Worm (Caenorhabditis elegans) whole organism, L2 larva: ENCODE measurements around the gene F53F1.2.

Source experiments
- aly-2 ChIP-seq: fragments of 150-350 bp; optimal IDR thresholded peaks from 2 replicates; lab custom pipeline; 2014; ENCODE audit warnings: missing biosample characterization, missing genetic modification characterization
- ama-1 ChIP-seq: fragments of 150-350 bp; optimal IDR thresholded peaks from 2 replicates; lab custom pipeline; 2018; ENCODE audit warnings: inconsistent platforms
- ceh-82 ChIP-seq: fragments of 150-350 bp; optimal IDR thresholded peaks from 2 replicates; lab custom pipeline; 2014; ENCODE audit warnings: missing biosample characterization, missing genetic modification characterization
- egl-27 ChIP-seq: sonication (generic microtip); optimal IDR thresholded peaks from 3 replicates; lab custom pipeline; 2017; ENCODE audit warnings: missing biosample characterization, missing genetic modification reagents, missing genetic modification characterization
- elt-3 ChIP-seq: sonication (generic microtip); optimal IDR thresholded peaks from 2 replicates; lab custom pipeline; 2017; ENCODE audit warnings: missing biosample characterization, missing genetic modification characterization
- lin-39 ChIP-seq: fragments of 150-350 bp; optimal IDR thresholded peaks from 2 replicates; lab custom pipeline; 2014; ENCODE audit warnings: missing biosample characterization, missing genetic modification reagents, missing genetic modification characterization
- lsy-2 ChIP-seq, 2 experiments: fragments of 150-350 bp in 1 of 2; sonication (generic microtip) in 1 of 2; optimal IDR thresholded peaks; 2 replicates each; lab custom pipeline; 2014 to 2017; ENCODE audit warnings: missing biosample characterization in 2 of 2, missing genetic modification characterization in 2 of 2
- mab-5 ChIP-seq: fragments of 150-350 bp; optimal IDR thresholded peaks from 2 replicates; lab custom pipeline; 2014; ENCODE audit warnings: missing biosample characterization, missing genetic modification characterization
- nhr-11 ChIP-seq: fragments of 150-350 bp; optimal IDR thresholded peaks from 2 replicates; lab custom pipeline; 2014; ENCODE audit warnings: missing biosample characterization, missing genetic modification characterization
- nhr-237 ChIP-seq: fragments of 150-350 bp; optimal IDR thresholded peaks from 2 replicates; lab custom pipeline; 2014; ENCODE audit warnings: missing biosample characterization, missing genetic modification characterization
- skn-1 ChIP-seq: sonication (generic microtip); optimal IDR thresholded peaks from 2 replicates; lab custom pipeline; 2017; ENCODE audit warnings: missing biosample characterization, missing genetic modification characterization
- snpc-4 ChIP-seq: fragments of 150-350 bp; optimal IDR thresholded peaks from 2 replicates; lab custom pipeline; 2014; ENCODE audit warnings: missing biosample characterization, missing genetic modification characterization
- unc-62 ChIP-seq: fragments of 150-350 bp; optimal IDR thresholded peaks from 2 replicates; lab custom pipeline; 2014; ENCODE audit warnings: missing biosample characterization, missing genetic modification reagents, missing genetic modification characterization

- TF ChIP-seq unc-62 (GFP tag; lab: Kevin White, UChicago) (no peak), aly-2 (tag; lab: Kevin White, UChicago) (no peak), ama-1 (lab: Kevin White, UChicago) (no peak), nhr-11 (tag; lab: Kevin White, UChicago) (no peak), nhr-237 (tag; lab: Kevin White, UChicago) (no peak), snpc-4 (no peak), elt-3 (no peak), egl-27 (tag; lab: Kevin White, UChicago) (no peak), ceh-82 (tag; lab: Kevin White, UChicago) (no peak), lsy-2 (tag; optimal IDR thresholded peaks at IDR 0.05; lab: Kevin White, UChicago) (no peak), mab-5 (no peak), skn-1 (tag; lab: Kevin White, UChicago) (no peak), lin-39 (tag; lab: Kevin White, UChicago) (no peak)
Measured at ce11 chrV:13426764-13427163, 20.1 kb downstream of the F53F1.2 start, which contains the start of gene srd-18.
